Fruit fly (Drosophila melanogaster) whole organism, pupa: ENCODE results near the gene CG42813.
A peak's percentile ranks its signal among the peaks of the same experiment; 100 is the strongest.

Source experiments
- CG10348 ChIP-seq: fragments of 200-800 bp; sonication (Bioruptor generic); IDR thresholded peaks from 2 replicates; pipeline ENCODE4 v1.3.6; 2022; ENCODE audit warnings: missing biosample characterization, missing genetic modification characterization
- CG12605 ChIP-seq: fragments of 200-800 bp; sonication (Bioruptor generic); IDR thresholded peaks from 2 replicates; pipeline ENCODE4 v1.3.6; 2022; ENCODE audit warnings: missing biosample characterization, missing genetic modification characterization
- CG13204 ChIP-seq: fragments of 200-800 bp; sonication (Bioruptor generic); optimal IDR thresholded peaks from 2 replicates; lab custom pipeline; 2018; ENCODE audit warnings: missing biosample characterization, mild to moderate bottlenecking, missing genetic modification characterization, moderate library complexity
- CG14655 ChIP-seq: fragments of 200-800 bp; sonication (Bioruptor generic); optimal IDR thresholded peaks from 3 replicates; lab custom pipeline; 2017; ENCODE audit warnings: mild to moderate bottlenecking, missing biosample characterization, missing genetic modification reagents, missing genetic modification characterization
- CG15710 ChIP-seq: fragments of 200-800 bp; sonication (Bioruptor generic); optimal IDR thresholded peaks from 2 replicates; lab custom pipeline; 2018; ENCODE audit warnings: missing biosample characterization, mild to moderate bottlenecking, missing genetic modification characterization, moderate library complexity
- CG17806 ChIP-seq: fragments of 200-800 bp; sonication (Bioruptor generic); optimal IDR thresholded peaks from 2 replicates; lab custom pipeline; 2018; ENCODE audit warnings: missing biosample characterization, mild to moderate bottlenecking, missing genetic modification characterization, moderate library complexity
- CG32121 ChIP-seq: fragments of 200-800 bp; sonication (Bioruptor generic); IDR thresholded peaks from 2 replicates; pipeline ENCODE4 v1.3.6; 2022; ENCODE audit warnings: missing biosample characterization, missing genetic modification characterization
- CG34367 ChIP-seq: fragments of 200-800 bp; sonication (Bioruptor generic); optimal IDR thresholded peaks from 2 replicates; lab custom pipeline; 2018; ENCODE audit warnings: missing biosample characterization, mild to moderate bottlenecking, missing genetic modification characterization
- CG4496 ChIP-seq: fragments of 200-800 bp; sonication (Bioruptor generic); IDR thresholded peaks from 3 replicates; pipeline ENCODE4 v1.3.6; 2022; ENCODE audit warnings: missing biosample characterization, missing genetic modification characterization
- CG8159 ChIP-seq: fragments of 200-800 bp; sonication (Bioruptor generic); optimal IDR thresholded peaks from 3 replicates; lab custom pipeline; 2018; ENCODE audit warnings: missing biosample characterization, mild to moderate bottlenecking, missing genetic modification characterization, moderate library complexity
- CG8301 ChIP-seq: fragments of 200-800 bp; sonication (Bioruptor generic); optimal IDR thresholded peaks from 2 replicates; lab custom pipeline; 2018; ENCODE audit warnings: missing biosample characterization, mild to moderate bottlenecking, missing genetic modification characterization
- CG9948 ChIP-seq: fragments of 200-800 bp; sonication (Bioruptor generic); optimal IDR thresholded peaks from 2 replicates; lab custom pipeline; 2018; ENCODE audit warnings: missing biosample characterization, mild to moderate bottlenecking, missing genetic modification characterization, moderate library complexity
- D1 ChIP-seq: fragments of 200-800 bp; sonication (Bioruptor generic); optimal IDR thresholded peaks from 2 replicates; lab custom pipeline; 2018; ENCODE audit warnings: missing biosample characterization, mild to moderate bottlenecking, missing genetic modification characterization, moderate library complexity
- EcR ChIP-seq: fragments of 200-800 bp; sonication (Bioruptor generic); optimal IDR thresholded peaks from 3 replicates; lab custom pipeline; 2019; ENCODE audit warnings: missing biosample characterization, missing genetic modification characterization, mild to moderate bottlenecking, moderate library complexity, missing genetic modification reagents
- Ets98B ChIP-seq: fragments of 200-800 bp; sonication (Bioruptor generic); IDR thresholded peaks from 2 replicates; pipeline ENCODE4 v1.3.6; 2022; ENCODE audit warnings: missing biosample characterization, missing genetic modification characterization
- Pif1A ChIP-seq: fragments of 200-800 bp; sonication (Bioruptor generic); optimal IDR thresholded peaks from 3 replicates; lab custom pipeline; 2016; ENCODE audit warnings: missing biosample characterization, missing genetic modification characterization
- Pif1B ChIP-seq: fragments of 200-800 bp; sonication (Bioruptor generic); optimal IDR thresholded peaks from 3 replicates; lab custom pipeline; 2016; ENCODE audit warnings: missing biosample characterization, missing genetic modification characterization
- Snoo ChIP-seq: fragments of 200-800 bp; sonication (Bioruptor generic); optimal IDR thresholded peaks from 3 replicates; lab custom pipeline; 2017; ENCODE audit warnings: missing biosample characterization, mild to moderate bottlenecking, missing genetic modification characterization, inconsistent platforms
- fd96Ca ChIP-seq: fragments of 200-800 bp; sonication (Bioruptor generic); IDR thresholded peaks from 3 replicates; pipeline ENCODE4 v1.3.6; 2022; ENCODE audit warnings: missing biosample characterization, missing genetic modification characterization
- gl ChIP-seq: fragments of 200-800 bp; sonication (Bioruptor generic); optimal IDR thresholded peaks from 2 replicates; lab custom pipeline; 2018; ENCODE audit warnings: missing biosample characterization, mild to moderate bottlenecking, missing genetic modification characterization
- rn ChIP-seq: fragments of 200-800 bp; sonication (Bioruptor generic); IDR thresholded peaks from 2 replicates; pipeline ENCODE4 v1.3.6; 2022; ENCODE audit warnings: missing biosample characterization, missing genetic modification characterization

Gene CG42813

dm6 chr3R:27250907-27251306 lies 22.5 kb upstream of the CG42813 start, which contains the start of the genes TTLL6B and TfIIA-L:
TSS of gene TTLL6B (minus strand) at chr3R:27251007.
TSS of gene TfIIA-L (plus strand) at chr3R:27251112.
- TF ChIP-seq CG32121 (GFP tag; lab: Robert Waterston, UW) (no peak), CG15710 (tag; lab: Kevin White, UChicago) (no peak), D1 (tag; lab: Kevin White, UChicago) (no peak), fd96Ca (no peak), Pif1B (GFP tag; lab: Kevin White, UChicago) (no peak)

dm6 chr3R:27247892-27248291 lies 19.5 kb upstream of the CG42813 start, which contains the start of gene CG5984:
TSS of gene CG5984 (minus strand) at chr3R:27247992.
- TF ChIP-seq fd96Ca (no peak), gl (tag; lab: Kevin White, UChicago) (no peak), EcR (GFP tag; lab: Kevin White, UChicago) (no peak), CG17806 (tag; lab: Kevin White, UChicago) (no peak), D1 (tag; lab: Kevin White, UChicago) (no peak), CG13204 (GFP tag; lab: Kevin White, UChicago) (no peak), CG12605 (no peak), Pif1A (GFP tag; lab: Kevin White, UChicago) (no peak), CG4496 (GFP tag; lab: Robert Waterston, UW) (no peak), Pif1B (GFP tag; lab: Kevin White, UChicago) (no peak), CG10348 (GFP tag; lab: Robert Waterston, UW) (no peak), CG8159 (tag; lab: Kevin White, UChicago) (no peak), CG15710 (tag; lab: Kevin White, UChicago) (no peak), CG14655 (GFP tag; lab: Kevin White, UChicago) (no peak), CG32121 (GFP tag; lab: Robert Waterston, UW) (no peak), Snoo (no peak), CG9948 (tag; lab: Kevin White, UChicago) (no peak), Ets98B (GFP tag; lab: Robert Waterston, UW) (no peak), rn (GFP tag; lab: Robert Waterston, UW) (no peak), CG8301 (no peak)

dm6 chr3R:27246264-27246663 lies 17.9 kb upstream of the CG42813 start:
- TF ChIP-seq CG14655 (GFP tag; lab: Kevin White, UChicago) (no peak), CG13204 (GFP tag; lab: Kevin White, UChicago) (peak; percentile 10), CG17806 (tag; lab: Kevin White, UChicago) (peak; percentile 69), Pif1A (GFP tag; lab: Kevin White, UChicago) (peak; percentile 5), CG34367 (tag; lab: Kevin White, UChicago) (peak; percentile 68), gl (tag; lab: Kevin White, UChicago) (no peak), CG9948 (tag; lab: Kevin White, UChicago) (peak; percentile 83), CG15710 (tag; lab: Kevin White, UChicago) (peak; percentile 80), rn (GFP tag; lab: Robert Waterston, UW) (no peak), CG32121 (GFP tag; lab: Robert Waterston, UW) (peak; percentile 49), CG10348 (GFP tag; lab: Robert Waterston, UW) (no peak), Ets98B (GFP tag; lab: Robert Waterston, UW) (no peak), CG4496 (GFP tag; lab: Robert Waterston, UW) (peak; percentile 48; the same call in 1 of the 3 replicates), Snoo (no peak), CG8159 (tag; lab: Kevin White, UChicago) (peak; percentile 87), D1 (tag; lab: Kevin White, UChicago) (no peak), CG8301 (peak; percentile 81), Pif1B (GFP tag; lab: Kevin White, UChicago) (no peak), CG12605 (peak; percentile 64), fd96Ca (no peak), EcR (GFP tag; lab: Kevin White, UChicago) (no peak)

DNA sequence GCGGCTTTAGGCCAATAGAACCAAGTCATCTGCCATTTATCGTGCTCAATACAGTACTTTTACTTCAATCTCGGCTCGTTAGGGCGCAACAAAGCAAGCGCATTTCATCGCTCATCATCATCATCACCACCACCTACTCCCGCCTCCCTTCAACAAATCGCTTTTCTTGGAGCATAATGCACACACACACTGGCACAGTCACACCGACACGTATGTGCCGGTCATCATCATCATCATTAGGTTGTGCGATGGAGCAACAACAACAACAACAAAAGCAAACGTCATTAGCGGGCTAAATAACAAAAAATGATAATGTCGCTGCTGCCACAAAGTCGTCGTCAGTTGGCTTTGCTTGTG lies 17.0 kb upstream of the CG42813 start:
- 0 out of 2 replicates have a peak, but pooled peaks have one; percentile 25 for TF ChIP-seq CG32121 (GFP tag; lab: Robert Waterston, UW)
- no peak for TF ChIP-seq CG4496 (GFP tag; lab: Robert Waterston, UW)

DNA sequence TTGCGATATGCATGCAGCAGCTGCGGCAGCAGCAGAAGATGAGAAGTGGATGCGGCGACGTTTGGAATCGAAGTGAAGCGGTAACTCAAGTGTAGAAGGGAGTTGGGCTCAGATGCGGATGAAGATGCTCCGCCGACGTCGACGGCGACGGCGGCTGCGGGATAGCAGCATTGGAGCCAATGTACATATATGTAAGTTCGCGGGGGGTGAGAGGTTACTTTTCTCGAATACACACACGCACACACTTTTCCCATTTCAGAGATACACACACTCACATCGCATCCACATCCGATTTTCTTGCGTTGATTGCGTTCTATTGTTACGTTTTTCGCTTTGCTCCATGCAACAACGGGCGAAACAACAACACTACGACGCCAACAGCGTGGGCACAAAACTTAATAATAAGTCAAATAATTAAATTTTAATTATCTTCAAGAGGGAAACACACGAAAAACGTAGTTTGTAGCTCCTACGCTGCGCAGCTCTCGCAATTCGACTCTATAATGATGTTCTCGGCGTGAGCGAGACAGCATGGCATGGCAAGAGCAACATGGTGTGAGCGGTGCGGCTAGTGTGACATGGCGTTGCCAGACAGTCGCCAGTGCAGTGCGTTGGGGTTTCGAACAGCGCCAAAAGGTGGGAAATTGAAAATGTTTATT lies 16.5 kb upstream of the CG42813 start, which contains the start of gene CG18766:
Gene CG18766 (minus strand): TSS at position 508 of the 659 bp plus-strand sequence.
- TF ChIP-seq Snoo (peak; percentile 26), Pif1B (GFP tag; lab: Kevin White, UChicago) (peak; percentile 41), CG15710 (tag; lab: Kevin White, UChicago) (no peak), CG13204 (GFP tag; lab: Kevin White, UChicago) (peak; percentile 82), fd96Ca (0 out of 3 replicates have a peak, but pooled peaks have one; percentile 17), CG4496 (GFP tag; lab: Robert Waterston, UW) (no peak), Ets98B (GFP tag; lab: Robert Waterston, UW) (peak; percentile 24; the same call in 1 of the 2 replicates), gl (tag; lab: Kevin White, UChicago) (peak; percentile 26), EcR (GFP tag; lab: Kevin White, UChicago) (peak; percentile 54)

DNA sequence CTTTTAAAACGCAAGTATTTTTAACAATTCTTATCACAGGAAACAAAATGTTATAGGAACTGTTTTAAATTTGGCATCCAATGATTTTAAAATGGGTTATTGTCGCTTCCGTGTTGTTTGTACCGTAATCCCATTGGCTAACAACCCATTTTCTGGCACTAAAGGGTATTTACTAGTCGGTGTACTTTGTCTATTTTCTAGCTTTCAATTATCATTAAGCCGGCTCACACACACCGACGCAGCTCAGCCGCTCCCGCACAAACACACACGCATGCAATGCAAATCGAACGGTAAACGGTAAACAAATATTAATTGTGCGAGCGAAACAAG lies 16.0 kb upstream of the CG42813 start:
- TF ChIP-seq gl (tag; lab: Kevin White, UChicago) = no peak
- no peak for TF ChIP-seq Ets98B (GFP tag; lab: Robert Waterston, UW)
- no peak for TF ChIP-seq CG8159 (tag; lab: Kevin White, UChicago)
- TF ChIP-seq EcR (GFP tag; lab: Kevin White, UChicago) = no peak
